Fruit fly (Drosophila melanogaster) Kc167 (cell line): ENCODE data around the gene vtd.

Source experiments
- Myc ChIP-seq: fragments of >200 bp; optimal IDR thresholded peaks from 2 replicates; lab custom pipeline; 2017; ENCODE audit warnings: missing external identifiers
- Sin3A ChIP-seq: fragments of >200 bp; optimal IDR thresholded peaks from 2 replicates; lab custom pipeline; 2018; ENCODE audit warnings: missing external identifiers
- insv ChIP-seq: fragments of >200 bp; optimal IDR thresholded peaks from 3 replicates; lab custom pipeline; 2018; ENCODE audit warnings: missing external identifiers
- psq ChIP-seq: fragments of >200 bp; optimal IDR thresholded peaks from 2 replicates; lab custom pipeline; 2017; ENCODE audit warnings: missing external identifiers
- ttk ChIP-seq: sonication (Bioruptor generic); optimal IDR thresholded peaks from 2 replicates; lab custom pipeline; 2017; ENCODE audit warnings: missing external identifiers

DNA sequence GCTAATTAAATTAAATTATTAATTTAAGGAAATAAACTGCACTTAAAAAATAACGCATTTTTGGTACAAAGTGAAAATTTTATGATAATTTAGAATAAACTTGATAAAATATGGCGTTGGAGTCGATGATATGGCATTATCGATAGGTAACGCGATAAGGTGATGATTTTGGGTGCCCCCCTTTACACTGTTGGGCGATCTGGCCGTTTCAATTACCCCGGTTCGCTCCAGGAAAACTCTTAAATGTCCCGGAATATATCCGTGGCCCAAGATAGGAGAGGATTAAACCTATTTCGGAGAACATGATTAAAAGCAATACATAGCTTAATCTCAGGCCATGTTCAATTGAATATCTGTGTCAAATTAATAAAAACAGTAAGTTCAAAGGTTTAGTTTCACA is 1.3 kb upstream of the vtd start:
- TF ChIP-seq ttk: no peak
- no peak for TF ChIP-seq psq (lab: Kevin White, UChicago)
- TF ChIP-seq insv (lab: Kevin White, UChicago): no peak
- no peak for TF ChIP-seq Myc (lab: Kevin White, UChicago)
- TF ChIP-seq Sin3A (lab: Kevin White, UChicago): no peak
